Worm (Caenorhabditis elegans): ENCODE measurements around the gene ddi-1.

DNA sequence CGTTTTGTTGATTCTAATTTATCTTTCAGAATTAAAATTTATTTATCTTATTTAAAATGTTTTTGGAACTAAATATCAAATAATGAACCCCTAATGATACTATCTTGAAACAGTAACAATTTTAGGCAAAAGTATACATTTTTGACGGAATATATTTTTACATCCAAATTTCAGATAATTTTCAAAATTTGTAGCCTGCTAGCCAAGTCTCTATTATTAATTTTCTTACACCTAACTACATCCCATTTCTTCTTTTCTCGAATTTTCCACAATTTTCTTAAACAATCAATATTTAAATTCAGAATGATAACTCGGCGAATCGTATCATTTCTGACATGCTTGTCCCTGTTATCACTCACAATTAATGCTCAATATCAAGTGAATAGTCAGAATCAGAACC is 16.2 kb upstream of the ddi-1 start, which contains the start of gene pqn-89:
- no peak for TF ChIP-seq zfh-2 (GFP tag; conservative IDR thresholded peaks at IDR 0.05)
- no peak for TF ChIP-seq cebp-2 (GFP tag; IDR thresholded peaks at IDR 0.05)
- TF ChIP-seq C17E4.6 (GFP tag; IDR thresholded peaks at IDR 0.05): no peak
- TF ChIP-seq F55B11.4 (tag; optimal IDR thresholded peaks at IDR 0.05; ENCODE audit: borderline replicate concordance, insufficient read depth): no peak
- TF ChIP-seq F49E8.2 (tag; optimal IDR thresholded peaks at IDR 0.05; ENCODE audit: insufficient read depth): no peak
- TF ChIP-seq madf-6 (GFP tag; IDR thresholded peaks at IDR 0.05): no peak
- no peak for TF ChIP-seq dpff-1 (tag; optimal IDR thresholded peaks at IDR 0.05)
- TF ChIP-seq bed-1 (GFP tag; IDR thresholded peaks at IDR 0.05): no peak
- TF ChIP-seq F39B2.1 (GFP tag; IDR thresholded peaks at IDR 0.05): no peak
- no peak for TF ChIP-seq lin-35 (GFP tag; optimal IDR thresholded peaks at IDR 0.05)
- TF ChIP-seq F57C9.4 (tag; optimal IDR thresholded peaks at IDR 0.05): no peak
- no peak for TF ChIP-seq unc-62 (GFP tag; optimal IDR thresholded peaks at IDR 0.05)
- no peak for TF ChIP-seq ceh-91 (GFP tag; IDR thresholded peaks at IDR 0.05)
- TF ChIP-seq sdz-38 (tag; optimal IDR thresholded peaks at IDR 0.05): no peak
